Worm (Caenorhabditis elegans): ENCODE data around the gene R09D1.13.

The R09D1.13 gene

DNA sequence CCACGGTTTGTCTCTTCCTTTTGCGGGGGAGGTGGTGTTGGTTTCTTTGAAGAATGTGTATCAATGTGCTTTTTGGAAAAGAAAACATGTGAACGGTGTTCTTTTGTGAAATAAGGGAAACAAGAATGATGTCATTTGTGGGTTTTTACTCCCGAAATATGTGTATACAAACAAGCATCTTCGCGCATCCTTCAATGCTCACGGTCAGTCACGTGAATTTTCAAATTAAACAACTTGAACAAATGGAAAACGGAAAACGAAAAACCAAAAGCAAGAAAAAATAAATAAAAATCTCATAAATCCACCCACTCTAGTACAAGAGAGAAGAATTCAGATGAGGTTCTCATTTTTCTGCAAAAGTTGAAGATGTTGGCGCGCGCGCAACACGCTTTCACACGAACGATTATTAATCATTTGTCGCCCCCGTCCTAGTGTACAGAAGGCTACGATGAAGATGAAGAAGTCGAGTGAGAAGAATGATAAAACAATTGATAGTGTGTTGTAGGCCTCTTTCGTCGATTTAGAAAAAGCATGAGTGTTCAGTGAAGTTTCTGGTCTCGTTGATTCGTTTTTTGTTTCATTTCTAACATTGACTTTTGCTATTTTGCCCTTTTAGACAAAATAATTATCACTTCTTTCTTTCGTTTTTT is 39.9 kb upstream of the R09D1.13 start:
- TF ChIP-seq fos-1 (tag; optimal IDR thresholded peaks at IDR 0.05), result peak; percentile 7
- peak; percentile 37 for TF ChIP-seq nhr-21 (tag; optimal IDR thresholded peaks at IDR 0.05)
- no peak for TF ChIP-seq alr-1 (tag; optimal IDR thresholded peaks at IDR 0.05)
- TF ChIP-seq sma-9 (GFP tag; optimal IDR thresholded peaks at IDR 0.05), result peak; percentile 6
- no peak for TF ChIP-seq sma-9 (tag; optimal IDR thresholded peaks at IDR 0.05)

DNA sequence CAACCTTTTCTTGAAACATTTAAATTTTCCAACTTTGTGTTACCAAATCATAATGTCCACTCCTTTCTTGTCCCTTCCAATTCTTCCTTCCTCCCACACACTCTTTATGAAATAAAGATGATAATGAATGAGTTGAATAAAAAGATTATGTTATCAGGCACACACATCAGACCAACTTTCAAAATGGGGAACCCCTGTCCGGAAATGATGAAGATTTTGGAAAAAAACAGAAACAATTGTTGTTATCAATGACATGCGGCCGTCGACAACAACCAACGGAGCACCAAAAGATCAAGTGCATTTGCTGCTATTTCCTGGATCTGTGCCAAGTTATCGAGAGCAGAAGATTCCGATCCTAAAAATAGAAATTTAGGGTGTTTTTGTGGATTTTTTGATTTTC is 38.1 kb upstream of the R09D1.13 start:
- TF ChIP-seq lin-39 (tag; optimal IDR thresholded peaks at IDR 0.05) (no peak), sma-9 (GFP tag; optimal IDR thresholded peaks at IDR 0.05) (peak; percentile 28), sma-9 (tag; optimal IDR thresholded peaks at IDR 0.05) (no peak), fos-1 (tag; optimal IDR thresholded peaks at IDR 0.05) (peak; percentile 67), ztf-4 (tag; optimal IDR thresholded peaks at IDR 0.05) (no peak)

DNA sequence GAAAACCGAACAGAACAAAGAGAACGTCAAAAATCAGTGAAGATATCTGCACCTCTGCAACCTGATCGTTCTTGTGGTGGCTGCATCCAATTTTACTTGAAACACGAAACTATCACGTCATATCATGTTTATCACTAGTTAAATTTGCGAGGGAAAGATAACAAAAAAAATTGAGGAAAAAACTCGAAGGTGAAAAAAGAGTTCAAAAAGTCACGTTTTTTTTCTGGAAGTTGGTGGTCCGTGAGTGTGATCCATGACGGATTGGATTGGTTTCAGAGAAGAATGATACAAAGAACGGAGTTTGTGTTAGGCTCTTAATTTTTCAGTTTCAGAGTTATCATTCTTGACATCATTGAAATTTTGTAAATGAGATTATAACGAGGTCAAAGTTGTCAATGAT is 37.3 kb upstream of the R09D1.13 start:
- TF ChIP-seq nhr-23 (tag; optimal IDR thresholded peaks at IDR 0.05), result no peak
- TF ChIP-seq elt-3 (tag; optimal IDR thresholded peaks at IDR 0.05), result no peak
- no peak for TF ChIP-seq alr-1 (tag; optimal IDR thresholded peaks at IDR 0.05)
- TF ChIP-seq nhr-129 (tag; optimal IDR thresholded peaks at IDR 0.05), result no peak
- no peak for TF ChIP-seq unc-62 (GFP tag; optimal IDR thresholded peaks at IDR 0.05)

DNA sequence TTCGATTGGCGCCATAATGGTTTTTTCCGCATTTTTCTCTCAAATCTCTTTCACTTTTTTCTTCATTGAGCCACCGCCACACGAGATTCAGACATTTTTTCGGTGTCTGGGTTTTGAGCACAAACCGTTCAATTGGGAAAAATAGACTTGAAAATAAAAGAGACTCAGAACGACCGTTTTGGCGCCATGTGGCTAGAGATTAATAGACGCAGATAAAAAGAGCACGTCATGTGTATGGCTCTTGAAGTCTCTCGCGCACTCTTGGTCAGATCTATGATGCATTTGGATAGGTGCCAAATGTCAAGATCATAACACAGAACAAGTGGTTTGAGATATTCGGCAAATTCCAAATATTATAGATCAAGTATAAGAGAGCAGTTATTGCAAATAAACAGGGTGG is 36.2 kb upstream of the R09D1.13 start:
- no peak for TF ChIP-seq Y55F3AM.14 (GFP tag; optimal IDR thresholded peaks at IDR 0.05)
- TF ChIP-seq sma-9 (GFP tag; optimal IDR thresholded peaks at IDR 0.05), result peak; percentile 41
- TF ChIP-seq sma-9 (tag; optimal IDR thresholded peaks at IDR 0.05), result no peak
- peak; percentile 27 for TF ChIP-seq nhr-129 (tag; optimal IDR thresholded peaks at IDR 0.05)
- peak; percentile 50 for TF ChIP-seq F13H6.1 (tag; optimal IDR thresholded peaks at IDR 0.05)

DNA sequence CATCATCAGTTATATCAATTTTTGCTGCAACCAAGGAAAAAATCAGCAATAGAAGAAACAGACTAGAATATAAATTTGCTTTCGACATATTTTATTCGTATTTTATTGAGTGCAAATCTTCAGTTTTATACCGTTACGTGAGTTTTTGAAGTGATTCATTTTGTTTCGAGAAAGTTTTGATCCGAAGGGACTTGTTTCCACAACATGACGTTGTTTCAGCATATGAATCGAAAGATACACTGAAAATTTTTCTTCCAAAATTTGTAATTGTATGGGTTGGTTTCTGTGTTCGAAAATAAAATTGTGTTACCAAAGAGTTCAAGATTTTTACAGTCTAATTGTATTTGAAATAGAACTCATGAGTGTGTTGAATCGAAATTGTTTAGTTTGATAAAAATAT is 34.7 kb upstream of the R09D1.13 start, which contains the start of gene T19H5.7:
Gene T19H5.7 (minus strand): TSS at position 101 of the 400 bp plus-strand sequence.
- TF ChIP-seq nhr-11 (tag; optimal IDR thresholded peaks at IDR 0.05) (no peak), sma-3 (GFP tag; optimal IDR thresholded peaks at IDR 0.05) (no peak), mab-5 (tag; optimal IDR thresholded peaks at IDR 0.05) (no peak), lsy-2 (tag; optimal IDR thresholded peaks at IDR 0.05) (no peak), Y55F3AM.14 (GFP tag; optimal IDR thresholded peaks at IDR 0.05) (no peak), zag-1 (tag; optimal IDR thresholded peaks at IDR 0.05) (no peak), gmeb-1 (tag; optimal IDR thresholded peaks at IDR 0.05) (no peak), snpc-4 (tag; optimal IDR thresholded peaks at IDR 0.05) (no peak), nhr-77 (tag; optimal IDR thresholded peaks at IDR 0.05) (no peak), R02D3.7 (tag; optimal IDR thresholded peaks at IDR 0.05) (no peak), unc-55 (GFP tag; optimal IDR thresholded peaks at IDR 0.05) (no peak), nhr-23 (tag; optimal IDR thresholded peaks at IDR 0.05) (no peak)

DNA sequence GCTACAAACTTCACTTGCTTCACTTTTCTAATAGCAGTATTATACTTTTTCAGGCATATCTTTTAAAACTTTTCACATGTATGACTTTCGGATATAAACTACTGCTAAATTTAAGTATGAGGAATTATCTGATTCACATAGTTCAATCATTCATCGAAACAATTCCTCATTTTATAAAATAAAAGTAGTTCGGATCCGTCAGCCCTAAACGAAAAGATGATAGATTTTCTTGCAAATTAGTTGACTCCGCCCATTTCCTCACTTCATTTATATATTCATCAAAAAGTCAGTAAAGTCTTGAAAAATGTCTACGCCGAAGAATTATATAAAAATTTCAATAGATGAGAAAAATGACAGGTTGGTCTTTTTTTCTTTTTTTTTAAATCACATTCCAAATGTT is 32.3 kb upstream of the R09D1.13 start, which contains the start of gene chil-27:
Gene chil-27 (plus strand): TSS at position 301 of the 400 bp plus-strand sequence.
- TF ChIP-seq sma-9 (GFP tag; optimal IDR thresholded peaks at IDR 0.05) (no peak), sma-9 (tag; optimal IDR thresholded peaks at IDR 0.05) (no peak), snpc-4 (tag; optimal IDR thresholded peaks at IDR 0.05) (no peak), elt-3 (tag; optimal IDR thresholded peaks at IDR 0.05) (no peak), unc-39 (tag; optimal IDR thresholded peaks at IDR 0.05) (no peak), R02D3.7 (tag; optimal IDR thresholded peaks at IDR 0.05) (no peak), nhr-12 (tag; optimal IDR thresholded peaks at IDR 0.05) (no peak), ztf-11 (tag; optimal IDR thresholded peaks at IDR 0.05) (no peak), zag-1 (tag; optimal IDR thresholded peaks at IDR 0.05) (no peak), skn-1 (tag; optimal IDR thresholded peaks at IDR 0.05) (no peak), mbf-1 (tag; optimal IDR thresholded peaks at IDR 0.05) (no peak), nhr-6 (tag; optimal IDR thresholded peaks at IDR 0.05) (no peak), sem-4 (tag; optimal IDR thresholded peaks at IDR 0.05) (no peak), dmd-4 (tag; optimal IDR thresholded peaks at IDR 0.05) (no peak), aly-2 (tag; optimal IDR thresholded peaks at IDR 0.05) (no peak)

Data from whole organism, L2 larva.